Worm (Caenorhabditis elegans): ENCODE results near the gene ZK354.9.

The ZK354.9 gene

DNA sequence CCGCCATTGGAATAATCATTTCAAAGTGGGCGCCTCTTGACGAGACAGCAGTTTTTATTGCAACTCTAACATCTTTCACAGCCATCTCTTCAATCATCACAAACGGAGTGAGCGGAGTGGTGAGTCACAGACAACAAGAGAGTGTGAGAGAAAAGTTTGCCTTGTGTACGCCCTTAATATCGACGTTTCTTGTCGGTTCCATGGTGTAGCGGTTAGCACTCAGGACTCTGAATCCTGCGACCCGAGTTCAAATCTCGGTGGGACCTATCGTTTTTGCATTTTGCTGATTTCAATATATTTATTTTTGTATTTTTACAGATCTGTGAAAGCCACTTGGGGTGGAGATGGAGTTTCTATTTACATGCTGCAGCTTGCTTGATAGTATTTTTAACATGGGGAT is 26.6 kb upstream of the ZK354.9 start (continued):
- peak; percentile 60 for TF ChIP-seq fax-1 (tag; optimal IDR thresholded peaks at IDR 0.05)
- TF ChIP-seq ceh-6 (GFP tag; optimal IDR thresholded peaks at IDR 0.05), result no peak
- no peak for TF ChIP-seq ceh-48 (tag; optimal IDR thresholded peaks at IDR 0.05)
- peak; percentile 38 for TF ChIP-seq pha-2 (tag; optimal IDR thresholded peaks at IDR 0.05)
- TF ChIP-seq nhr-11 (tag; optimal IDR thresholded peaks at IDR 0.05), result no peak
- TF ChIP-seq elt-2 (tag; optimal IDR thresholded peaks at IDR 0.05), result peak; percentile 72
- peak; percentile 0 for TF ChIP-seq zip-5 (tag; optimal IDR thresholded peaks at IDR 0.05)
- peak; percentile 50 for TF ChIP-seq K09A11.1 (tag; optimal IDR thresholded peaks at IDR 0.05; ENCODE audit: insufficient read depth)
- no peak for TF ChIP-seq madf-2 (tag; optimal IDR thresholded peaks at IDR 0.05)
- no peak for TF ChIP-seq C38D4.7 (GFP tag; optimal IDR thresholded peaks at IDR 0.05)
- peak; percentile 43 for TF ChIP-seq C08G9.2 (tag; optimal IDR thresholded peaks at IDR 0.05)
- TF ChIP-seq tbx-7 (tag; optimal IDR thresholded peaks at IDR 0.05), result no peak
- TF ChIP-seq elt-4 (tag; optimal IDR thresholded peaks at IDR 0.05), result no peak
- TF ChIP-seq npax-4 (tag; optimal IDR thresholded peaks at IDR 0.05), result no peak
- TF ChIP-seq ztf-16 (tag; optimal IDR thresholded peaks at IDR 0.05), result peak; percentile 49
- TF ChIP-seq che-1 (tag; optimal IDR thresholded peaks at IDR 0.05), result peak; percentile 73
- no peak for TF ChIP-seq pha-4 (tag; optimal IDR thresholded peaks at IDR 0.05)
- TF ChIP-seq ceh-14 (tag; optimal IDR thresholded peaks at IDR 0.05), result peak; percentile 57
- TF ChIP-seq dve-1 (tag; optimal IDR thresholded peaks at IDR 0.05), result peak; percentile 30
- TF ChIP-seq ceh-34 (tag; optimal IDR thresholded peaks at IDR 0.05), result peak; percentile 48
- TF ChIP-seq fkh-10 (GFP tag; optimal IDR thresholded peaks at IDR 0.05), result no peak
- peak; percentile 16 for TF ChIP-seq sdc-2 (tag; optimal IDR thresholded peaks at IDR 0.05)
- no peak for TF ChIP-seq hlh-15 (tag; optimal IDR thresholded peaks at IDR 0.05)
- TF ChIP-seq pax-1 (tag; optimal IDR thresholded peaks at IDR 0.05), result no peak
- no peak for TF ChIP-seq ceh-9 (tag; optimal IDR thresholded peaks at IDR 0.05)
- peak; percentile 5 for TF ChIP-seq unc-55 (GFP tag; optimal IDR thresholded peaks at IDR 0.05)

ce11 chrIV:5333484-5333883 is 25.5 kb upstream of the ZK354.9 start:
- TF ChIP-seq elt-2 (tag; optimal IDR thresholded peaks at IDR 0.05) (peak; percentile 4), pat-9 (tag; optimal IDR thresholded peaks at IDR 0.05) (no peak)

- TF ChIP-seq dve-1 (tag; optimal IDR thresholded peaks at IDR 0.05) (no peak), npax-4 (tag; optimal IDR thresholded peaks at IDR 0.05) (no peak), elt-4 (tag; optimal IDR thresholded peaks at IDR 0.05) (no peak), pag-3 (tag; optimal IDR thresholded peaks at IDR 0.05; ENCODE audit: borderline replicate concordance) (no peak), fax-1 (tag; optimal IDR thresholded peaks at IDR 0.05) (no peak), fkh-10 (GFP tag; optimal IDR thresholded peaks at IDR 0.05) (no peak), ceh-14 (tag; optimal IDR thresholded peaks at IDR 0.05) (no peak), Y22D7AL.16 (tag; optimal IDR thresholded peaks at IDR 0.05) (no peak), ceh-24 (tag; optimal IDR thresholded peaks at IDR 0.05) (no peak), unc-86 (tag; optimal IDR thresholded peaks at IDR 0.05) (no peak), sox-4 (tag; optimal IDR thresholded peaks at IDR 0.05) (no peak), pat-9 (tag; optimal IDR thresholded peaks at IDR 0.05) (no peak), hlh-8 (tag; optimal IDR thresholded peaks at IDR 0.05) (no peak), rnt-1 (tag; optimal IDR thresholded peaks at IDR 0.05) (no peak), pqm-1 (tag; optimal IDR thresholded peaks at IDR 0.05) (no peak), ceh-22 (tag; optimal IDR thresholded peaks at IDR 0.05) (no peak), ahr-1 (tag; optimal IDR thresholded peaks at IDR 0.05) (no peak), gmeb-2 (tag; optimal IDR thresholded peaks at IDR 0.05) (no peak), C08G9.2 (tag; optimal IDR thresholded peaks at IDR 0.05) (no peak)
Measured at ce11 chrIV:5332178-5332577, 24.2 kb upstream of the ZK354.9 start, which contains the start of gene Y4C6B.3. Y4C6B.3 (plus strand) TSS chrIV:5332478.

ce11 chrIV:5326144-5326543 is 18.2 kb upstream of the ZK354.9 start, which contains the start of gene Y4C6B.4:
Y4C6B.4 (plus strand) TSS chrIV:5326444.
- TF ChIP-seq ama-1 (optimal IDR thresholded peaks at IDR 0.05) (no peak), ets-4 (tag; optimal IDR thresholded peaks at IDR 0.05) (no peak), syd-9 (tag; optimal IDR thresholded peaks at IDR 0.05) (no peak), tbx-2 (tag; optimal IDR thresholded peaks at IDR 0.05) (no peak), pros-1 (tag; optimal IDR thresholded peaks at IDR 0.05) (no peak), ceh-45 (GFP tag; IDR thresholded peaks at IDR 0.05) (no peak), unc-42 (tag; optimal IDR thresholded peaks at IDR 0.05) (no peak)
